Worm (Caenorhabditis elegans): ENCODE results near the gene M6.11.

ce11 chrX:621688-622087 lies 19.7 kb downstream of the M6.11 start:
- TF ChIP-seq lir-3 (tag; optimal IDR thresholded peaks at IDR 0.05) (no peak), ceh-82 (tag; optimal IDR thresholded peaks at IDR 0.05) (no peak), lin-38 (GFP tag; IDR thresholded peaks at IDR 0.05) (no peak), zip-2 (tag; optimal IDR thresholded peaks at IDR 0.05) (no peak), egl-27 (tag; optimal IDR thresholded peaks at IDR 0.05) (no peak), nhr-76 (tag; optimal IDR thresholded peaks at IDR 0.05) (no peak), fkh-10 (GFP tag; optimal IDR thresholded peaks at IDR 0.05) (no peak), T26A8.4 (GFP tag; IDR thresholded peaks at IDR 0.05) (no peak), spr-3 (GFP tag; optimal IDR thresholded peaks at IDR 0.05) (no peak), skn-1 (tag; optimal IDR thresholded peaks at IDR 0.05) (no peak)
